Fruit fly (Drosophila melanogaster): ENCODE data around the gene CG33773.

DNA sequence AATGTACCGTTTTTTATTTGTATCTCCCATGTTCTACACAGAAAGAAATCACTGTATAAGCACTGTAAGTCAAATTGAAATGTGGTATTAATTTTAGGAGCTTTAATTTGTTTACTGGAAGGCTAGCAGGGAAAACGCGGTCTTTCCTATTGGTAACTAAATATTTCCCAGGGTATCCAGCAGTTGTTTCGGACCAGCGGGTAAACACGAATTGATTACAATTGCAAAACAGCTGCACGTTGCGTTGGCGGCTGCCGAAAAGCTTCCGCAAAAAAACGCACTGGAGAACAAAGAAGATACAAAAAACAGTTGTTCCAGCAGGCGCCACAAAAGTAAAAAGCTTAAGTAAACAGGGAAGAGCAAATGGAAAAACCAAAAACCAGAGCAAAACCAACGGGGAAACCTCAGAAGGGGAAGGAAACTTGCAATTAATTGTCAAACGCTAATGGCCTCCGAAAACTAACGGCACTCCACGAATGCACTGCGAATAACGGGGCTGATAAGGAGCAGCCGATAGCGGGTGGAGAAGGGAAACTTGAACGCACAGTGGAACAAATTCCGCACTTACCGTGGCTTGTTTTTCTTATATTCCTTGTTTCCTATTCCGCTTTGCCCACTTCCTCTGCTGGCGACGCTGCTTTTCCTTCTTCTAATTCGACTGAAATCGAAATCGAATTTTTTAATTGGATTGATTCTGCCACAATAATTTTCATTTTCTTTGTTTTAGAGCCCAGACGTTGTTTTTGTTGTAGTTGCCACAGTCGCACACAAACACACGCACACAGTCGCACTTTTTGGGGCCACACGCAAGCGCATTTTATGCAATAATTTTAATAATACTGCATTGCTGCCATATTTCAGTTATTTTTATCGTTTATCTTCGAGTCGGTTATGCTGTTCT lies 24.9 kb downstream of the CG33773 start:
- TF ChIP-seq CG8478 (optimal IDR thresholded peaks at IDR 0.05) (no peak), pan (optimal IDR thresholded peaks at IDR 0.05) (peak; percentile 81), EcR (GFP tag; optimal IDR thresholded peaks at IDR 0.05) (no peak), usp (GFP tag; optimal IDR thresholded peaks at IDR 0.05) (no peak), Dll (optimal IDR thresholded peaks at IDR 0.05) (peak; percentile 48)
